Worm (Caenorhabditis elegans) whole organism, late embryonic: ENCODE results near the gene sri-31.

Experiments
- ceh-45 ChIP-seq: fragments of 200-800 bp; sonication (Bioruptor generic); IDR thresholded peaks from 2 replicates; pipeline ENCODE4 v1.3.6; 2022; ENCODE audit warnings: missing genetic modification reagents, missing genetic modification characterization, missing compliant biosample characterization
- ceh-9 ChIP-seq: sonication (generic microtip); optimal IDR thresholded peaks from 2 replicates; lab custom pipeline; 2016; ENCODE audit warnings: mild to moderate bottlenecking, missing genetic modification characterization, inconsistent platforms, missing compliant biosample characterization
- hlh-15 ChIP-seq: sonication (generic microtip); optimal IDR thresholded peaks from 2 replicates; lab custom pipeline; 2016; ENCODE audit warnings: missing genetic modification characterization, missing compliant biosample characterization
- pha-4 ChIP-seq: fragments of 150-350 bp; optimal IDR thresholded peaks from 2 replicates; lab custom pipeline; 2018; ENCODE audit warnings: missing biosample characterization, missing genetic modification reagents, missing genetic modification characterization

ce11 chrII:3065086-3065485 is 14.3 kb downstream of the sri-31 start:
- TF ChIP-seq hlh-15 (no peak), pha-4 (tag; lab: Kevin White, UChicago) (no peak), ceh-9 (tag; lab: Kevin White, UChicago) (no peak), ceh-45 (GFP tag; lab: Robert Waterston, UW) (no peak)
